Worm (Caenorhabditis elegans): ENCODE data around the gene C23G10.7.

C23G10.7 gene

ce11 chrIII:6173020-6173597, 25.1 kb downstream of the C23G10.7 start, which contains the start of the genes abcf-3 and F42A10.5 (continued):
- TF ChIP-seq elt-1 (tag; optimal IDR thresholded peaks at IDR 0.05) (no peak), ceh-16 (tag; optimal IDR thresholded peaks at IDR 0.05) (no peak), tbx-2 (tag; optimal IDR thresholded peaks at IDR 0.05) (peak; percentile 12), sea-2 (GFP tag; optimal IDR thresholded peaks at IDR 0.05) (no peak), egl-27 (tag; optimal IDR thresholded peaks at IDR 0.05) (no peak), nhr-28 (tag; optimal IDR thresholded peaks at IDR 0.05) (no peak), fkh-10 (GFP tag; optimal IDR thresholded peaks at IDR 0.05) (no peak), nhr-25 (tag; optimal IDR thresholded peaks at IDR 0.05) (peak; percentile 44), elt-3 (tag; optimal IDR thresholded peaks at IDR 0.05) (no peak), nhr-12 (tag; optimal IDR thresholded peaks at IDR 0.05) (no peak), unc-62 (GFP tag; optimal IDR thresholded peaks at IDR 0.05) (no peak), pqm-1 (tag; optimal IDR thresholded peaks at IDR 0.05) (no peak)

ce11 chrIII:6170038-6170437, 28.2 kb downstream of the C23G10.7 start:
- TF ChIP-seq pqm-1 (tag; optimal IDR thresholded peaks at IDR 0.05) = no peak
- peak; percentile 45 for TF ChIP-seq ama-1 (optimal IDR thresholded peaks at IDR 0.05)
- no peak for TF ChIP-seq nhr-28 (tag; optimal IDR thresholded peaks at IDR 0.05)
- no peak for TF ChIP-seq sea-2 (GFP tag; optimal IDR thresholded peaks at IDR 0.05)
- TF ChIP-seq mdl-1 (tag; optimal IDR thresholded peaks at IDR 0.05) = no peak
- TF ChIP-seq nfya-1 (tag; optimal IDR thresholded peaks at IDR 0.05; ENCODE audit: insufficient read depth) = peak; percentile 65
- TF ChIP-seq ZK546.5 (tag; optimal IDR thresholded peaks at IDR 0.05) = no peak
- no peak for TF ChIP-seq nhr-25 (tag; optimal IDR thresholded peaks at IDR 0.05)
- no peak for TF ChIP-seq elt-3 (tag; optimal IDR thresholded peaks at IDR 0.05)
- no peak for TF ChIP-seq fkh-2 (tag; optimal IDR thresholded peaks at IDR 0.05)
- no peak for TF ChIP-seq daf-12 (tag; optimal IDR thresholded peaks at IDR 0.05)
- TF ChIP-seq R02D3.7 (tag; optimal IDR thresholded peaks at IDR 0.05) = no peak
- TF ChIP-seq lsy-12 (tag; optimal IDR thresholded peaks at IDR 0.05) = no peak
- TF ChIP-seq hmg-11 (tag; optimal IDR thresholded peaks at IDR 0.05) = peak; percentile 43
- no peak for TF ChIP-seq ceh-9 (tag; optimal IDR thresholded peaks at IDR 0.05)
- no peak for TF ChIP-seq nhr-23 (tag; optimal IDR thresholded peaks at IDR 0.05)
- no peak for TF ChIP-seq unc-62 (GFP tag; optimal IDR thresholded peaks at IDR 0.05)
- no peak for TF ChIP-seq nhr-12 (tag; optimal IDR thresholded peaks at IDR 0.05)
- no peak for TF ChIP-seq zag-1 (tag; optimal IDR thresholded peaks at IDR 0.05)
- no peak for TF ChIP-seq egl-5 (tag; optimal IDR thresholded peaks at IDR 0.05)
- no peak for TF ChIP-seq nhr-43 (tag; optimal IDR thresholded peaks at IDR 0.05; ENCODE audit: poor library complexity, severe bottlenecking)
- TF ChIP-seq tbx-2 (tag; optimal IDR thresholded peaks at IDR 0.05) = no peak
- TF ChIP-seq fos-1 (tag; optimal IDR thresholded peaks at IDR 0.05) = no peak
- TF ChIP-seq lin-39 (tag; optimal IDR thresholded peaks at IDR 0.05) = peak; percentile 18
- no peak for TF ChIP-seq ceh-28 (tag; optimal IDR thresholded peaks at IDR 0.05)
- no peak for TF ChIP-seq aly-2 (tag; optimal IDR thresholded peaks at IDR 0.05)
- no peak for TF ChIP-seq unc-39 (tag; optimal IDR thresholded peaks at IDR 0.05)
- TF ChIP-seq mml-1 (tag; optimal IDR thresholded peaks at IDR 0.05) = no peak
- no peak for TF ChIP-seq fkh-10 (GFP tag; optimal IDR thresholded peaks at IDR 0.05)
- no peak for TF ChIP-seq ceh-82 (tag; optimal IDR thresholded peaks at IDR 0.05)
- no peak for TF ChIP-seq egl-27 (tag; optimal IDR thresholded peaks at IDR 0.05)
- TF ChIP-seq nhr-76 (tag; optimal IDR thresholded peaks at IDR 0.05) = no peak
- TF ChIP-seq ztf-4 (tag; optimal IDR thresholded peaks at IDR 0.05) = no peak
- TF ChIP-seq lin-15B (tag; optimal IDR thresholded peaks at IDR 0.05) = peak; percentile 19
- TF ChIP-seq ztf-11 (tag; optimal IDR thresholded peaks at IDR 0.05) = no peak
- no peak for TF ChIP-seq skn-1 (tag; optimal IDR thresholded peaks at IDR 0.05)
- no peak for TF ChIP-seq jun-1 (tag; optimal IDR thresholded peaks at IDR 0.05)
- TF ChIP-seq elt-2 (tag; optimal IDR thresholded peaks at IDR 0.05) = peak; percentile 11
- no peak for TF ChIP-seq ceh-16 (tag; optimal IDR thresholded peaks at IDR 0.05)
- TF ChIP-seq elt-1 (tag; optimal IDR thresholded peaks at IDR 0.05) = no peak
- no peak for TF ChIP-seq nhr-237 (tag; optimal IDR thresholded peaks at IDR 0.05)
- TF ChIP-seq snpc-4 (tag; optimal IDR thresholded peaks at IDR 0.05) = peak; percentile 44
- no peak for TF ChIP-seq nhr-67 (tag; optimal IDR thresholded peaks at IDR 0.05)
- TF ChIP-seq nhr-11 (tag; optimal IDR thresholded peaks at IDR 0.05) = peak; percentile 36
- TF ChIP-seq nhr-77 (tag; optimal IDR thresholded peaks at IDR 0.05) = no peak
- TF ChIP-seq pha-4 (tag; optimal IDR thresholded peaks at IDR 0.05) = peak; percentile 1
- no peak for TF ChIP-seq eor-1 (tag; optimal IDR thresholded peaks at IDR 0.05)
